Fruit fly (Drosophila melanogaster): Measurements from ENCODE around the gene CG15387.

The CG15387 gene

dm6 chr2L:2177969-2178809 is 47.9 kb downstream of the CG15387 start, which contains the start of gene aop (continued):
- TF ChIP-seq CG18619 (GFP tag; optimal IDR thresholded peaks at IDR 0.05) (peak; percentile 20), CG16779 (GFP tag; IDR thresholded peaks at IDR 0.05) (no peak), Med (GFP tag) (peak; percentile 90), twi (tag; optimal IDR thresholded peaks at IDR 0.05) (no peak), gsb-n (tag; optimal IDR thresholded peaks at IDR 0.05) (peak; percentile 58), h (optimal IDR thresholded peaks at IDR 0.05) (no peak), pfk (GFP tag; optimal IDR thresholded peaks at IDR 0.05) (peak; percentile 45), slou (GFP tag; optimal IDR thresholded peaks at IDR 0.05) (no peak), CG12155 (GFP tag; optimal IDR thresholded peaks at IDR 0.05) (peak; percentile 42), CG12236 (GFP tag; optimal IDR thresholded peaks at IDR 0.05) (no peak), eyg (GFP tag; optimal IDR thresholded peaks at IDR 0.05) (peak; percentile 31), CG1792 (GFP tag; optimal IDR thresholded peaks at IDR 0.05) (no peak), CG10959 (GFP tag; IDR thresholded peaks at IDR 0.05) (no peak), Stat92E (GFP tag; optimal IDR thresholded peaks at IDR 0.05) (peak in 1 of 3 experiments; percentile 60), ems (GFP tag; optimal IDR thresholded peaks at IDR 0.05) (peak; percentile 7), Camta (GFP tag; optimal IDR thresholded peaks at IDR 0.05) (no peak), fd96Cb (tag; optimal IDR thresholded peaks at IDR 0.05) (no peak), trem (tag; optimal IDR thresholded peaks at IDR 0.05) (peak; percentile 24), CG2712 (tag; optimal IDR thresholded peaks at IDR 0.05) (peak; percentile 47), caup (GFP tag; optimal IDR thresholded peaks at IDR 0.05; ENCODE audit: severe bottlenecking) (peak; percentile 18), mirr (GFP tag; optimal IDR thresholded peaks at IDR 0.05) (peak; percentile 59), Optix (GFP tag; IDR thresholded peaks at IDR 0.05) (no peak), sc (optimal IDR thresholded peaks at IDR 0.05) (no peak), sc (GFP tag; optimal IDR thresholded peaks at IDR 0.05) (no peak), CG15479 (GFP tag; optimal IDR thresholded peaks at IDR 0.05) (peak; percentile 97), bowl (GFP tag; IDR thresholded peaks at IDR 0.05) (no peak), CrebB (tag; optimal IDR thresholded peaks at IDR 0.05) (peak; percentile 38), grau (tag; optimal IDR thresholded peaks at IDR 0.05) (no peak), HmgZ (tag; optimal IDR thresholded peaks at IDR 0.05) (peak; percentile 52), lab (GFP tag; optimal IDR thresholded peaks at IDR 0.05) (peak; percentile 52), NC2β (GFP tag; optimal IDR thresholded peaks at IDR 0.05) (peak; percentile 29), CG2120 (GFP tag; optimal IDR thresholded peaks at IDR 0.05) (no peak), CG7786 (GFP tag; optimal IDR thresholded peaks at IDR 0.05) (no peak), NfI (GFP tag; optimal IDR thresholded peaks at IDR 0.05) (peak; percentile 28), Sox102F (GFP tag; optimal IDR thresholded peaks at IDR 0.05) (no peak), Asciz (GFP tag; optimal IDR thresholded peaks at IDR 0.05) (peak; percentile 28), lbe (GFP tag; optimal IDR thresholded peaks at IDR 0.05) (peak; percentile 3), sd (tag; optimal IDR thresholded peaks at IDR 0.05) (no peak), CG8089 (GFP tag; optimal IDR thresholded peaks at IDR 0.05) (no peak), CG33213 (GFP tag; optimal IDR thresholded peaks at IDR 0.05) (peak; percentile 53), CG8924 (tag; optimal IDR thresholded peaks at IDR 0.05) (peak; percentile 72), CG17829 (tag; optimal IDR thresholded peaks at IDR 0.05) (peak; percentile 48), Nf-YA (GFP tag; IDR thresholded peaks at IDR 0.05) (no peak), hb (GFP tag; IDR thresholded peaks at IDR 0.05; ENCODE audit: partially characterized antibody) (no peak), row (GFP tag; IDR thresholded peaks at IDR 0.05) (peak; percentile 23; the same call in 1 of the 3 replicates), Fer3 (tag; optimal IDR thresholded peaks at IDR 0.05) (no peak), ranshi (GFP tag; IDR thresholded peaks at IDR 0.05) (no peak; the same call in 1 of the 2 replicates), Bdp1 (GFP tag; optimal IDR thresholded peaks at IDR 0.05) (peak; percentile 34), aop (GFP tag; IDR thresholded peaks at IDR 0.05) (peak; percentile 91), Ravus (GFP tag; IDR thresholded peaks at IDR 0.05) (no peak)

Data from whole organism, embryonic.